Fruit fly (Drosophila melanogaster) whole organism, embryonic: ENCODE results near the gene CG43062.
A peak's percentile ranks its signal among the peaks of the same experiment; 100 is the strongest.

ENCODE experiments used
- B-H2 ChIP-seq: fragments of 200-800 bp; sonication (Bioruptor generic); optimal IDR thresholded peaks from 2 replicates; lab custom pipeline; 2018; ENCODE audit warnings: missing biosample characterization, mild to moderate bottlenecking, missing genetic modification characterization
- Blimp-1 ChIP-seq: fragments of 200-800 bp; sonication (Bioruptor generic); optimal IDR thresholded peaks from 3 replicates; lab custom pipeline; 2018; ENCODE audit warnings: missing biosample characterization, missing genetic modification characterization, mild to moderate bottlenecking, moderate library complexity, missing genetic modification reagents
- CG1024 ChIP-seq: fragments of 200-800 bp; sonication (Bioruptor generic); IDR thresholded peaks from 2 replicates; pipeline ENCODE4 v1.3.6; 2022; ENCODE audit warnings: missing biosample characterization, missing genetic modification characterization
- CG11093 ChIP-seq: fragments of 200-800 bp; sonication (Bioruptor generic); IDR thresholded peaks from 3 replicates; pipeline ENCODE4 v1.3.6; 2022; ENCODE audit warnings: missing biosample characterization, missing genetic modification characterization
- CG11247 ChIP-seq: fragments of 200-800 bp; sonication (Bioruptor generic); IDR thresholded peaks from 2 replicates; pipeline ENCODE4 v1.3.6; 2022; ENCODE audit warnings: missing biosample characterization, missing genetic modification characterization
- CG12071 ChIP-seq: fragments of 200-800 bp; sonication (Bioruptor generic); optimal IDR thresholded peaks from 3 replicates; lab custom pipeline; 2018; ENCODE audit warnings: missing biosample characterization, mild to moderate bottlenecking, missing genetic modification characterization
- CG12744 ChIP-seq: fragments of 200-800 bp; sonication (Bioruptor generic); optimal IDR thresholded peaks from 2 replicates; lab custom pipeline; 2016; ENCODE audit warnings: missing biosample characterization, missing genetic modification characterization
- CG14860 ChIP-seq: fragments of 200-800 bp; sonication (Bioruptor generic); IDR thresholded peaks from 3 replicates; pipeline ENCODE4 v1.3.6; 2022; ENCODE audit warnings: missing biosample characterization, missing genetic modification characterization; ENCODE audit not compliant: partially characterized antibody
- CG17568 ChIP-seq: fragments of 200-800 bp; sonication (Bioruptor generic); optimal IDR thresholded peaks from 2 replicates; lab custom pipeline; 2018; ENCODE audit warnings: missing biosample characterization, mild to moderate bottlenecking, missing genetic modification characterization, moderate library complexity
- CG18764 ChIP-seq: fragments of 200-800 bp; sonication (Bioruptor generic); optimal IDR thresholded peaks from 3 replicates; lab custom pipeline; 2016; ENCODE audit warnings: missing biosample characterization, missing genetic modification characterization
- CG2129 ChIP-seq: fragments of 200-800 bp; sonication (Bioruptor generic); IDR thresholded peaks from 2 replicates; pipeline ENCODE4 v1.3.6; 2022; ENCODE audit warnings: missing biosample characterization, missing genetic modification characterization; ENCODE audit not compliant: partially characterized antibody
- CG30020 ChIP-seq: fragments of 200-800 bp; optimal IDR thresholded peaks from 2 replicates; lab custom pipeline; 2019; ENCODE audit warnings: missing biosample characterization, mild to moderate bottlenecking, missing genetic modification characterization, moderate library complexity
- CG33213 ChIP-seq: fragments of 200-800 bp; sonication (Bioruptor generic); optimal IDR thresholded peaks from 3 replicates; lab custom pipeline; 2016; ENCODE audit warnings: missing biosample characterization, missing genetic modification characterization
- CG33557 ChIP-seq: fragments of 200-800 bp; sonication (Bioruptor generic); optimal IDR thresholded peaks from 2 replicates; lab custom pipeline; 2019; ENCODE audit warnings: missing biosample characterization, mild to moderate bottlenecking, missing genetic modification characterization, moderate library complexity
- CG3995 ChIP-seq: fragments of 200-800 bp; sonication (Bioruptor generic); optimal IDR thresholded peaks from 3 replicates; lab custom pipeline; 2016; ENCODE audit warnings: missing biosample characterization, missing genetic modification characterization
- CG4707 ChIP-seq: fragments of 200-800 bp; sonication (Bioruptor generic); optimal IDR thresholded peaks from 2 replicates; lab custom pipeline; 2018; ENCODE audit warnings: missing biosample characterization, mild to moderate bottlenecking, missing genetic modification characterization, moderate library complexity
- CG6791 ChIP-seq: fragments of 200-800 bp; sonication (Bioruptor generic); IDR thresholded peaks from 3 replicates; pipeline ENCODE4 v1.3.6; 2022; ENCODE audit warnings: missing biosample characterization, missing genetic modification characterization; ENCODE audit not compliant: partially characterized antibody
- CG8281 ChIP-seq: fragments of 200-800 bp; sonication (Bioruptor generic); optimal IDR thresholded peaks from 2 replicates; lab custom pipeline; 2018; ENCODE audit warnings: missing biosample characterization, mild to moderate bottlenecking, missing genetic modification characterization, moderate library complexity
- CG9215 ChIP-seq: fragments of 200-800 bp; sonication (Bioruptor generic); IDR thresholded peaks from 2 replicates; pipeline ENCODE4 v1.3.6; 2022; ENCODE audit warnings: missing biosample characterization, missing genetic modification characterization
- Dbx ChIP-seq: fragments of 200-800 bp; sonication (Bioruptor generic); IDR thresholded peaks from 3 replicates; pipeline ENCODE4 v1.3.6; 2022; ENCODE audit warnings: missing biosample characterization, missing genetic modification characterization
- Dfd ChIP-seq, 2 experiments: fragments of >200 bp; optimal IDR thresholded peaks; 2 replicates each; lab custom pipeline; 2017; ENCODE audit warnings: missing biosample characterization in 2 of 2, missing genetic modification characterization in 2 of 2
- Doc3 ChIP-seq: fragments of 200-800 bp; sonication (Bioruptor generic); IDR thresholded peaks from 3 replicates; pipeline ENCODE4 v1.3.6; 2022; ENCODE audit warnings: missing biosample characterization, missing genetic modification characterization; ENCODE audit not compliant: partially characterized antibody
- ERR ChIP-seq: fragments of 200-800 bp; sonication (Bioruptor generic); optimal IDR thresholded peaks from 2 replicates; lab custom pipeline; 2016; ENCODE audit warnings: missing biosample characterization, missing genetic modification characterization
- HLH3B ChIP-seq: fragments of 200-800 bp; sonication (Bioruptor generic); IDR thresholded peaks from 2 replicates; pipeline ENCODE4 v1.3.6; 2022; ENCODE audit warnings: missing biosample characterization, missing genetic modification characterization
- Hr51 ChIP-seq, 2 experiments: fragments of 200-800 bp; sonication (Bioruptor generic); optimal IDR thresholded peaks; 2 replicates in 1 of 2; 3 replicates in 1 of 2; lab custom pipeline; 2016 to 2018; ENCODE audit warnings: missing biosample characterization in 2 of 2, missing genetic modification characterization in 2 of 2, mild to moderate bottlenecking in 1 of 2, moderate library complexity in 1 of 2
- Lim3 ChIP-seq: fragments of 200-800 bp; sonication (Bioruptor generic); IDR thresholded peaks from 2 replicates; pipeline ENCODE4 v1.3.6; 2022; ENCODE audit warnings: missing biosample characterization, missing genetic modification characterization
- MTF-1 ChIP-seq: fragments of 200-800 bp; sonication (Bioruptor generic); optimal IDR thresholded peaks from 2 replicates; lab custom pipeline; 2018; ENCODE audit warnings: missing biosample characterization, mild to moderate bottlenecking, missing genetic modification characterization, borderline replicate concordance
- Max ChIP-seq: fragments of 200-800 bp; sonication (Bioruptor generic); optimal IDR thresholded peaks from 2 replicates; lab custom pipeline; 2016; ENCODE audit warnings: missing biosample characterization, mild to moderate bottlenecking, missing genetic modification characterization
- Mes4 ChIP-seq: fragments of 200-800 bp; sonication (Bioruptor generic); optimal IDR thresholded peaks from 2 replicates; lab custom pipeline; 2016; ENCODE audit warnings: missing biosample characterization, missing genetic modification characterization
- Myb ChIP-seq: fragments of 200-800 bp; sonication (Bioruptor generic); optimal IDR thresholded peaks from 2 replicates; lab custom pipeline; 2016; ENCODE audit warnings: missing biosample characterization, missing genetic modification characterization
- chif ChIP-seq, 2 experiments: fragments of 200-800 bp; sonication (Bioruptor generic); optimal IDR thresholded peaks; 3 replicates each; lab custom pipeline; 2016; ENCODE audit warnings: missing biosample characterization in 2 of 2, missing genetic modification characterization in 2 of 2
- croc ChIP-seq: fragments of 200-800 bp; sonication (Bioruptor generic); conservative IDR thresholded peaks from 3 replicates; pipeline ENCODE4 v1.3.6; 2022; ENCODE audit warnings: missing biosample characterization, missing genetic modification characterization
- crol ChIP-seq: fragments of 200-800 bp; sonication (Bioruptor generic); IDR thresholded peaks from 2 replicates; pipeline ENCODE4 v1.3.6; 2022; ENCODE audit warnings: missing biosample characterization, missing genetic modification characterization
- dysf ChIP-seq: fragments of 200-800 bp; sonication (Bioruptor generic); IDR thresholded peaks from 3 replicates; pipeline ENCODE4 v1.3.6; 2022; ENCODE audit warnings: missing biosample characterization, missing genetic modification characterization
- emc ChIP-seq: fragments of 200-800 bp; sonication (Bioruptor generic); optimal IDR thresholded peaks from 2 replicates; lab custom pipeline; 2016; ENCODE audit warnings: missing biosample characterization, missing genetic modification characterization
- ewg ChIP-seq: fragments of 200-800 bp; sonication (Bioruptor generic); optimal IDR thresholded peaks from 3 replicates; lab custom pipeline; 2017; ENCODE audit warnings: mild to moderate bottlenecking, missing biosample characterization, missing genetic modification reagents, missing genetic modification characterization
- fru ChIP-seq: fragments of >200 bp; optimal IDR thresholded peaks from 2 replicates; lab custom pipeline; 2017
- gsb-n ChIP-seq: fragments of 200-800 bp; sonication (Bioruptor generic); optimal IDR thresholded peaks from 3 replicates; lab custom pipeline; 2018; ENCODE audit warnings: missing biosample characterization, mild to moderate bottlenecking, missing genetic modification characterization
- gt ChIP-seq: fragments of 200-800 bp; sonication (Bioruptor generic); IDR thresholded peaks from 2 replicates; pipeline ENCODE4 v1.3.6; 2022; ENCODE audit warnings: missing biosample characterization, missing genetic modification characterization
- ind ChIP-seq: fragments of 200-800 bp; sonication (Bioruptor generic); optimal IDR thresholded peaks from 3 replicates; lab custom pipeline; 2016; ENCODE audit warnings: missing biosample characterization, missing genetic modification characterization
- inv ChIP-seq: fragments of 200-800 bp; sonication (Bioruptor generic); IDR thresholded peaks from 2 replicates; pipeline ENCODE4 v1.3.6; 2022; ENCODE audit warnings: missing biosample characterization, missing genetic modification characterization; ENCODE audit not compliant: partially characterized antibody
- lola ChIP-seq, 3 experiments: fragments of >200 bp in 2 of 3; fragments of 200-800 bp in 1 of 3; sonication (Bioruptor generic) in 1 of 3; optimal IDR thresholded peaks; 2 replicates each; lab custom pipeline; 2017 to 2019; ENCODE audit warnings: missing biosample characterization in 3 of 3, missing genetic modification characterization in 3 of 3, mild to moderate bottlenecking in 1 of 3, moderate library complexity in 1 of 3
- oc ChIP-seq: fragments of 200-800 bp; sonication (Bioruptor generic); optimal IDR thresholded peaks from 2 replicates; lab custom pipeline; 2018; ENCODE audit warnings: missing biosample characterization, mild to moderate bottlenecking, missing genetic modification characterization, moderate library complexity
- p53 ChIP-seq: fragments of 200-800 bp; sonication (Bioruptor generic); optimal IDR thresholded peaks from 2 replicates; lab custom pipeline; 2016; ENCODE audit warnings: missing biosample characterization, missing genetic modification characterization
- ranshi ChIP-seq: fragments of 200-800 bp; sonication (Bioruptor generic); IDR thresholded peaks from 2 replicates; pipeline ENCODE4 v1.3.6; 2022; ENCODE audit warnings: missing biosample characterization, missing genetic modification characterization
- repo ChIP-seq: fragments of 200-800 bp; sonication (Bioruptor generic); optimal IDR thresholded peaks from 2 replicates; lab custom pipeline; 2016; ENCODE audit warnings: missing biosample characterization, missing genetic modification characterization
- scrt ChIP-seq: fragments of 200-800 bp; sonication (Bioruptor generic); optimal IDR thresholded peaks from 2 replicates; lab custom pipeline; 2018; ENCODE audit warnings: missing biosample characterization, mild to moderate bottlenecking, missing genetic modification characterization, moderate library complexity
- tll ChIP-seq, 2 experiments: fragments of 200-800 bp in 1 of 2; fragments of >200 bp in 1 of 2; sonication (Bioruptor generic) in 1 of 2; optimal IDR thresholded peaks; 2 replicates each; lab custom pipeline; 2017 to 2019; ENCODE audit warnings: missing biosample characterization in 2 of 2, missing genetic modification characterization in 2 of 2, mild to moderate bottlenecking in 1 of 2, moderate library complexity in 1 of 2
- wek ChIP-seq: fragments of 200-800 bp; sonication (Bioruptor generic); optimal IDR thresholded peaks from 3 replicates; lab custom pipeline; 2018; ENCODE audit warnings: missing biosample characterization, mild to moderate bottlenecking, missing genetic modification characterization, moderate library complexity
- zen ChIP-seq: fragments of 200-800 bp; sonication (Bioruptor generic); optimal IDR thresholded peaks from 3 replicates; lab custom pipeline; 2018; ENCODE audit warnings: missing biosample characterization, mild to moderate bottlenecking, missing genetic modification characterization, moderate library complexity

The CG43062 gene

dm6 chr3R:11786695-11787226 is 36.6 kb downstream of the CG43062 start, which contains the start of the genes prd1 and HisCl1 (continued):
- TF ChIP-seq emc (GFP tag; lab: Kevin White, UChicago): no peak
- TF ChIP-seq gt (GFP tag; lab: Robert Waterston, UW): no peak
- TF ChIP-seq CG3995 (GFP tag; lab: Kevin White, UChicago): peak; percentile 36
- TF ChIP-seq Mes4 (GFP tag; lab: Kevin White, UChicago): peak; percentile 58
- no peak for TF ChIP-seq Dfd (GFP tag; optimal IDR thresholded peaks at IDR 0.05; lab: Kevin White, UChicago)
- no peak for TF ChIP-seq CG12071 (GFP tag; lab: Kevin White, UChicago)
- TF ChIP-seq tll (GFP tag; optimal IDR thresholded peaks at IDR 0.05; lab: Kevin White, UChicago): peak; percentile 5 to 46
- no peak for TF ChIP-seq gsb-n (tag; lab: Kevin White, UChicago)
- TF ChIP-seq dysf (GFP tag; lab: Robert Waterston, UW): peak; percentile 83
- TF ChIP-seq CG33557: peak; percentile 49
- no peak for TF ChIP-seq CG6791 (GFP tag; lab: Robert Waterston, UW)
- peak in 1 of 2 experiments; percentile 43 for TF ChIP-seq Hr51 (GFP tag; optimal IDR thresholded peaks at IDR 0.05; lab: Kevin White, UChicago)
- no peak for TF ChIP-seq oc (tag; lab: Kevin White, UChicago)
- TF ChIP-seq Lim3 (GFP tag; lab: Robert Waterston, UW): no peak
- no peak for TF ChIP-seq CG2129 (GFP tag; lab: Robert Waterston, UW)
- TF ChIP-seq CG17568 (GFP tag; lab: Kevin White, UChicago): no peak
- no peak for TF ChIP-seq inv
- TF ChIP-seq Dbx: peak; percentile 66
- TF ChIP-seq crol (GFP tag; lab: Robert Waterston, UW): no peak
- peak; percentile 68 for TF ChIP-seq B-H2 (GFP tag; lab: Kevin White, UChicago)
- no peak for TF ChIP-seq wek (GFP tag; lab: Kevin White, UChicago)
- no peak for TF ChIP-seq CG14860
- peak; percentile 55 for TF ChIP-seq croc (GFP tag; lab: Robert Waterston, UW)
- peak; percentile 64 for TF ChIP-seq Max (GFP tag; lab: Kevin White, UChicago)
- TF ChIP-seq Doc3 (GFP tag; lab: Robert Waterston, UW): no peak
- TF ChIP-seq CG1024 (GFP tag; lab: Robert Waterston, UW): no peak
- peak; percentile 54 for TF ChIP-seq MTF-1 (GFP tag; lab: Kevin White, UChicago)
- TF ChIP-seq CG4707 (GFP tag; lab: Kevin White, UChicago): peak; percentile 4
- TF ChIP-seq Myb: peak; percentile 85
- TF ChIP-seq CG8281 (tag; lab: Kevin White, UChicago): peak; percentile 60
- TF ChIP-seq CG9215 (GFP tag; lab: Robert Waterston, UW): peak; percentile 73
- TF ChIP-seq lola (GFP tag; optimal IDR thresholded peaks at IDR 0.05; lab: Kevin White, UChicago): peak in 1 of 3 experiments; percentile 59
- peak; percentile 38; the same call in 1 of the 2 replicates for TF ChIP-seq CG11247 (GFP tag; lab: Robert Waterston, UW)
- TF ChIP-seq CG12744 (GFP tag; lab: Kevin White, UChicago): peak; percentile 32
- TF ChIP-seq CG18764 (GFP tag; lab: Kevin White, UChicago): peak; percentile 9
- peak; percentile 46 for TF ChIP-seq zen (tag; lab: Kevin White, UChicago)
- no peak for TF ChIP-seq ewg
- TF ChIP-seq ind (GFP tag; lab: Kevin White, UChicago): peak; percentile 65
- TF ChIP-seq CG30020: no peak
- peak; percentile 52 for TF ChIP-seq CG33213
- TF ChIP-seq ranshi: peak; percentile 52
- TF ChIP-seq repo (GFP tag; lab: Kevin White, UChicago): no peak
- no peak for TF ChIP-seq ERR (GFP tag; lab: Kevin White, UChicago)
- peak; percentile 56 for TF ChIP-seq HLH3B
- TF ChIP-seq p53 (GFP tag; lab: Kevin White, UChicago): peak; percentile 45
- no peak for TF ChIP-seq Blimp-1 (GFP tag; lab: Kevin White, UChicago)
- TF ChIP-seq CG11093 (GFP tag; lab: Robert Waterston, UW): no peak
- TF ChIP-seq scrt (GFP tag; lab: Kevin White, UChicago): peak; percentile 52
- TF ChIP-seq fru (lab: Kevin White, UChicago): no peak
- peak; percentile 46 to 64 for TF ChIP-seq chif (GFP tag; optimal IDR thresholded peaks at IDR 0.05; lab: Kevin White, UChicago)
